Worm (Caenorhabditis elegans) whole organism, L1 larva: Measurements from ENCODE around the gene btb-9.

ENCODE experiments used
- Y116A8C.19 ChIP-seq: sonication (generic microtip); optimal IDR thresholded peaks from 2 replicates; lab custom pipeline; 2016; ENCODE audit warnings: missing compliant biosample characterization, missing genetic modification characterization, borderline replicate concordance
- alr-1 ChIP-seq: fragments of 200-800 bp; sonication (Bioruptor generic); optimal IDR thresholded peaks from 2 replicates; lab custom pipeline; 2018; ENCODE audit warnings: borderline replicate concordance, mild to moderate bottlenecking, missing genetic modification characterization, missing compliant biosample characterization
- efl-3 ChIP-seq: fragments of 200-800 bp; sonication (Bioruptor generic); optimal IDR thresholded peaks from 2 replicates; lab custom pipeline; 2018; ENCODE audit warnings: mild to moderate bottlenecking, missing genetic modification characterization, missing compliant biosample characterization
- fkh-8 ChIP-seq: sonication (generic microtip); optimal IDR thresholded peaks from 2 replicates; lab custom pipeline; 2016; ENCODE audit warnings: mild to moderate bottlenecking, missing genetic modification characterization, missing compliant biosample characterization
- fos-1 ChIP-seq: fragments of 150-350 bp; optimal IDR thresholded peaks from 2 replicates; lab custom pipeline; 2014; ENCODE audit warnings: missing biosample characterization, missing genetic modification characterization
- lin-13 ChIP-seq: fragments of 150-350 bp; optimal IDR thresholded peaks from 2 replicates; lab custom pipeline; 2014; ENCODE audit warnings: missing biosample characterization, missing genetic modification reagents, missing genetic modification characterization
- nhr-11 ChIP-seq: fragments of 150-350 bp; optimal IDR thresholded peaks from 2 replicates; lab custom pipeline; 2014; ENCODE audit warnings: missing biosample characterization, missing genetic modification characterization
- nhr-12 ChIP-seq: sonication (generic microtip); optimal IDR thresholded peaks from 2 replicates; lab custom pipeline; 2017; ENCODE audit warnings: missing biosample characterization, missing genetic modification characterization
- nhr-84 ChIP-seq: sonication (generic microtip); optimal IDR thresholded peaks from 2 replicates; lab custom pipeline; 2017; ENCODE audit warnings: missing biosample characterization, missing genetic modification characterization
- nhr-85 ChIP-seq: sonication (generic microtip); peaks from one replicate; lab custom pipeline; 2016; ENCODE audit warnings: missing genetic modification characterization, inconsistent platforms, missing compliant biosample characterization
- nhr-90 ChIP-seq: sonication (generic microtip); optimal IDR thresholded peaks from 2 replicates; lab custom pipeline; 2016; ENCODE audit warnings: mild to moderate bottlenecking, missing genetic modification characterization, missing compliant biosample characterization; ENCODE audit not compliant: poor library complexity
- unc-98 ChIP-seq: fragments of 200-800 bp; sonication (Bioruptor generic); IDR thresholded peaks from 2 replicates; pipeline ENCODE4 v1.3.6; 2022; ENCODE audit warnings: missing genetic modification characterization, missing compliant biosample characterization

- TF ChIP-seq fos-1 (tag; lab: Kevin White, UChicago) (no peak), unc-98 (no peak), nhr-12 (tag; lab: Kevin White, UChicago) (no peak), alr-1 (tag; lab: Kevin White, UChicago) (no peak), Y116A8C.19 (tag; lab: Kevin White, UChicago) (no peak), nhr-11 (tag; lab: Kevin White, UChicago) (no peak), nhr-84 (tag; lab: Kevin White, UChicago) (no peak), lin-13 (GFP tag; lab: Kevin White, UChicago) (no peak), nhr-85 (tag; lab: Kevin White, UChicago) (no peak), nhr-90 (tag; lab: Kevin White, UChicago) (no peak), efl-3 (GFP tag; lab: Kevin White, UChicago) (no peak), fkh-8 (tag; lab: Kevin White, UChicago) (no peak)
Measured at ce11 chrII:1741248-1741647, 12.9 kb downstream of the btb-9 start, which contains the start of gene K07G6.1.
